Worm (Caenorhabditis elegans) whole organism, L3 larva: ENCODE measurements around the gene gos-28.

Experiments used
- R02D3.7 ChIP-seq: fragments of 150-350 bp; optimal IDR thresholded peaks from 2 replicates; lab custom pipeline; 2014; ENCODE audit warnings: missing biosample characterization, missing genetic modification characterization
- ZK546.5 ChIP-seq: sonication (generic microtip); optimal IDR thresholded peaks from 2 replicates; lab custom pipeline; 2017; ENCODE audit warnings: missing biosample characterization, missing genetic modification characterization
- aly-2 ChIP-seq: fragments of 150-350 bp; optimal IDR thresholded peaks from 2 replicates; lab custom pipeline; 2014; ENCODE audit warnings: missing biosample characterization, missing genetic modification characterization
- ama-1 ChIP-seq: fragments of 150-350 bp; optimal IDR thresholded peaks from 2 replicates; lab custom pipeline; 2018
- ceh-16 ChIP-seq: sonication (generic microtip); optimal IDR thresholded peaks from 2 replicates; lab custom pipeline; 2017; ENCODE audit warnings: missing biosample characterization, missing genetic modification characterization
- ceh-28 ChIP-seq: fragments of 150-350 bp; optimal IDR thresholded peaks from 2 replicates; lab custom pipeline; 2014; ENCODE audit warnings: missing biosample characterization, missing genetic modification reagents, missing genetic modification characterization
- ceh-82 ChIP-seq: fragments of 150-350 bp; optimal IDR thresholded peaks from 2 replicates; lab custom pipeline; 2014; ENCODE audit warnings: missing biosample characterization, missing genetic modification characterization
- ceh-9 ChIP-seq: sonication (generic microtip); optimal IDR thresholded peaks from 2 replicates; lab custom pipeline; 2018; ENCODE audit warnings: missing biosample characterization, missing genetic modification characterization
- daf-12 ChIP-seq: fragments of 150-350 bp; optimal IDR thresholded peaks from 2 replicates; lab custom pipeline; 2014; ENCODE audit warnings: missing biosample characterization, missing genetic modification reagents, missing genetic modification characterization
- egl-27 ChIP-seq: sonication (generic microtip); optimal IDR thresholded peaks from 4 replicates; lab custom pipeline; 2017; ENCODE audit warnings: missing biosample characterization, missing genetic modification reagents, missing genetic modification characterization
- egl-5 ChIP-seq: fragments of 150-350 bp; optimal IDR thresholded peaks from 2 replicates; lab custom pipeline; 2017; ENCODE audit warnings: missing biosample characterization, missing genetic modification reagents, missing genetic modification characterization, inconsistent platforms
- elt-1 ChIP-seq: fragments of 150-350 bp; optimal IDR thresholded peaks from 2 replicates; lab custom pipeline; 2014; ENCODE audit warnings: missing biosample characterization, missing genetic modification characterization
- elt-2 ChIP-seq: sonication (generic microtip); optimal IDR thresholded peaks from 2 replicates; lab custom pipeline; 2016; ENCODE audit warnings: missing genetic modification reagents, mild to moderate bottlenecking, missing genetic modification characterization, missing compliant biosample characterization
- elt-3 ChIP-seq, 3 experiments: fragments of 150-350 bp in 1 of 3; sonication (generic microtip) in 2 of 3; optimal IDR thresholded peaks; 2 replicates in 2 of 3; 4 replicates in 1 of 3; lab custom pipeline; 2014 to 2017; ENCODE audit warnings: missing biosample characterization in 3 of 3, missing genetic modification characterization in 3 of 3
- eor-1 ChIP-seq, 2 experiments: fragments of 150-350 bp; optimal IDR thresholded peaks; 2 replicates each; lab custom pipeline; 2014 to 2018; ENCODE audit warnings: missing biosample characterization in 2 of 2, missing genetic modification characterization in 2 of 2
- fkh-10 ChIP-seq: sonication (generic microtip); optimal IDR thresholded peaks from 2 replicates; lab custom pipeline; 2017; ENCODE audit warnings: missing biosample characterization, missing genetic modification reagents, missing genetic modification characterization
- fkh-2 ChIP-seq: fragments of 150-350 bp; optimal IDR thresholded peaks from 2 replicates; lab custom pipeline; 2014; ENCODE audit warnings: missing biosample characterization, missing genetic modification reagents, missing genetic modification characterization
- fos-1 ChIP-seq: fragments of 150-350 bp; optimal IDR thresholded peaks from 2 replicates; lab custom pipeline; 2014; ENCODE audit warnings: missing biosample characterization, missing genetic modification characterization
- hmg-11 ChIP-seq: sonication (generic microtip); optimal IDR thresholded peaks from 2 replicates; lab custom pipeline; 2016; ENCODE audit warnings: missing genetic modification characterization, missing compliant biosample characterization
- jun-1 ChIP-seq: fragments of 150-350 bp; optimal IDR thresholded peaks from 2 replicates; lab custom pipeline; 2014; ENCODE audit warnings: missing biosample characterization, missing genetic modification reagents, missing genetic modification characterization
- lin-15B ChIP-seq: fragments of 150-350 bp; optimal IDR thresholded peaks from 2 replicates; lab custom pipeline; 2014; ENCODE audit warnings: missing biosample characterization, missing genetic modification characterization
- lin-39 ChIP-seq: fragments of 150-350 bp; optimal IDR thresholded peaks from 2 replicates; lab custom pipeline; 2018; ENCODE audit warnings: missing biosample characterization, missing genetic modification reagents, missing genetic modification characterization
- lsy-12 ChIP-seq: sonication (generic microtip); optimal IDR thresholded peaks from 2 replicates; lab custom pipeline; 2016; ENCODE audit warnings: mild to moderate bottlenecking, missing genetic modification characterization, missing compliant biosample characterization
- mdl-1 ChIP-seq: fragments of 150-350 bp; optimal IDR thresholded peaks from 2 replicates; lab custom pipeline; 2014; ENCODE audit warnings: missing biosample characterization, missing genetic modification characterization
- mml-1 ChIP-seq: fragments of 150-350 bp; sonication (generic microtip); optimal IDR thresholded peaks from 3 replicates; lab custom pipeline; 2014; ENCODE audit warnings: missing biosample characterization, missing genetic modification characterization
- nfya-1 ChIP-seq: sonication (generic microtip); optimal IDR thresholded peaks from 2 replicates; lab custom pipeline; 2017; ENCODE audit warnings: missing genetic modification characterization, mild to moderate bottlenecking, missing compliant biosample characterization, antibody characterized with exemption, moderate library complexity; ENCODE audit not compliant: insufficient read depth
- nhr-11 ChIP-seq: fragments of 150-350 bp; optimal IDR thresholded peaks from 2 replicates; lab custom pipeline; 2014; ENCODE audit warnings: missing biosample characterization, missing genetic modification characterization
- nhr-12 ChIP-seq: fragments of 150-350 bp; optimal IDR thresholded peaks from 2 replicates; lab custom pipeline; 2014; ENCODE audit warnings: missing biosample characterization, missing genetic modification characterization
- nhr-23 ChIP-seq: fragments of 150-350 bp; optimal IDR thresholded peaks from 2 replicates; lab custom pipeline; 2014; ENCODE audit warnings: missing biosample characterization, missing genetic modification reagents, missing genetic modification characterization
- nhr-237 ChIP-seq: fragments of 150-350 bp; optimal IDR thresholded peaks from 2 replicates; lab custom pipeline; 2014; ENCODE audit warnings: missing biosample characterization, missing genetic modification characterization
- nhr-25 ChIP-seq: sonication (generic microtip); optimal IDR thresholded peaks from 2 replicates; lab custom pipeline; 2017; ENCODE audit warnings: missing biosample characterization, missing genetic modification characterization
- nhr-28 ChIP-seq: fragments of 150-350 bp; optimal IDR thresholded peaks from 2 replicates; lab custom pipeline; 2014; ENCODE audit warnings: missing biosample characterization, missing genetic modification characterization
- nhr-43 ChIP-seq: sonication (generic microtip); optimal IDR thresholded peaks from 2 replicates; lab custom pipeline; 2016; ENCODE audit warnings: mild to moderate bottlenecking, missing genetic modification characterization, missing compliant biosample characterization; ENCODE audit not compliant: poor library complexity, severe bottlenecking
- nhr-67 ChIP-seq: fragments of 150-350 bp; optimal IDR thresholded peaks from 2 replicates; lab custom pipeline; 2014; ENCODE audit warnings: missing biosample characterization, missing genetic modification characterization
- nhr-76 ChIP-seq: fragments of 150-350 bp; sonication (generic microtip); optimal IDR thresholded peaks from 5 replicates; lab custom pipeline; 2014; ENCODE audit warnings: missing biosample characterization, missing genetic modification characterization
- nhr-77 ChIP-seq: fragments of 150-350 bp; optimal IDR thresholded peaks from 2 replicates; lab custom pipeline; 2014; ENCODE audit warnings: missing biosample characterization, missing genetic modification characterization
- pha-4 ChIP-seq: fragments of 150-350 bp; optimal IDR thresholded peaks from 2 replicates; lab custom pipeline; 2014; ENCODE audit warnings: missing biosample characterization, missing genetic modification reagents, missing genetic modification characterization
- pqm-1 ChIP-seq: fragments of 150-350 bp; optimal IDR thresholded peaks from 2 replicates; lab custom pipeline; 2017; ENCODE audit warnings: missing biosample characterization, missing genetic modification characterization, inconsistent platforms
- sea-2 ChIP-seq: fragments of 150-350 bp; sonication (generic microtip); optimal IDR thresholded peaks from 4 replicates; lab custom pipeline; 2014; ENCODE audit warnings: missing biosample characterization, missing genetic modification reagents, missing genetic modification characterization
- skn-1 ChIP-seq: fragments of 150-350 bp; optimal IDR thresholded peaks from 2 replicates; lab custom pipeline; 2014; ENCODE audit warnings: missing biosample characterization, missing genetic modification characterization
- snpc-4 ChIP-seq: fragments of 150-350 bp; optimal IDR thresholded peaks from 2 replicates; lab custom pipeline; 2014; ENCODE audit warnings: missing biosample characterization, missing genetic modification characterization
- tbx-2 ChIP-seq: sonication (generic microtip); optimal IDR thresholded peaks from 2 replicates; lab custom pipeline; 2016; ENCODE audit warnings: mild to moderate bottlenecking, missing genetic modification characterization, missing compliant biosample characterization
- unc-39 ChIP-seq: sonication (generic microtip); optimal IDR thresholded peaks from 4 replicates; lab custom pipeline; 2017; ENCODE audit warnings: missing biosample characterization, missing genetic modification characterization
- unc-62 ChIP-seq: fragments of 150-350 bp; sonication (generic microtip); optimal IDR thresholded peaks from 4 replicates; lab custom pipeline; 2014; ENCODE audit warnings: missing biosample characterization, missing genetic modification reagents, missing genetic modification characterization
- zag-1 ChIP-seq: fragments of 150-350 bp; optimal IDR thresholded peaks from 2 replicates; lab custom pipeline; 2014; ENCODE audit warnings: missing biosample characterization, missing genetic modification characterization
- ztf-11 ChIP-seq: fragments of 150-350 bp; optimal IDR thresholded peaks from 2 replicates; lab custom pipeline; 2014; ENCODE audit warnings: missing biosample characterization, missing genetic modification characterization
- ztf-4 ChIP-seq: fragments of 150-350 bp; optimal IDR thresholded peaks from 2 replicates; lab custom pipeline; 2014; ENCODE audit warnings: missing biosample characterization, missing genetic modification characterization

gos-28 gene

DNA sequence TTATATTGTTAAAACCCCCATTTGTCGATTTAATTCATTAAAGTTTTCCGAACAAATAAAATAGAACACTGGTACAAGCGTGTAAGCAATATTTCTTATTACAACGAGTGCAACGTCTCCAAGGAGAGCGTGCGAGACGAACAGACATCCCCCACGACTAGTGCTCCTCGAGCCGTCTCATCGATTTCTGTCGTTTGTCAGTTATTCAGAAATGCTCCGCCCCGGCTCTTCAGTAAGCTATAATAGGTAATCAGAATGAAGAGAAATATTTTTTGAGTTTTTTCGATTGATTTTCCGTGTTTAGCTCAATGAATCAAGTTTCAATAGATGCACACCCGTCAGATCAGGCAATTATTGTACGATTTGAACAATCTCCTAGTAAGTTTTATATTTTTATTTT is 10.3 kb downstream of the gos-28 start, which contains the start of gene kap-1:
TSS of gene kap-1 (plus strand) at position 143 of the 400 bp plus-strand sequence.
- TF ChIP-seq hmg-11 (tag; lab: Kevin White, UChicago) (peak; percentile 7), aly-2 (tag; lab: Kevin White, UChicago) (no peak), daf-12 (tag; lab: Kevin White, UChicago) (no peak), nhr-237 (tag; lab: Kevin White, UChicago) (no peak), ama-1 (lab: Kevin White, UChicago) (peak; percentile 90), nfya-1 (peak; percentile 33), nhr-28 (tag; lab: Kevin White, UChicago) (no peak), pha-4 (tag; lab: Kevin White, UChicago) (no peak), ceh-16 (tag; lab: Kevin White, UChicago) (no peak), pqm-1 (tag; lab: Kevin White, UChicago) (no peak), nhr-76 (tag; lab: Kevin White, UChicago) (no peak), lsy-12 (tag; lab: Kevin White, UChicago) (peak; percentile 56), unc-62 (GFP tag; lab: Kevin White, UChicago) (no peak), nhr-43 (tag; lab: Kevin White, UChicago) (peak; percentile 40), elt-2 (peak; percentile 11)
- TF ChIP-seq, all 47 proteins: peak for 6

DNA sequence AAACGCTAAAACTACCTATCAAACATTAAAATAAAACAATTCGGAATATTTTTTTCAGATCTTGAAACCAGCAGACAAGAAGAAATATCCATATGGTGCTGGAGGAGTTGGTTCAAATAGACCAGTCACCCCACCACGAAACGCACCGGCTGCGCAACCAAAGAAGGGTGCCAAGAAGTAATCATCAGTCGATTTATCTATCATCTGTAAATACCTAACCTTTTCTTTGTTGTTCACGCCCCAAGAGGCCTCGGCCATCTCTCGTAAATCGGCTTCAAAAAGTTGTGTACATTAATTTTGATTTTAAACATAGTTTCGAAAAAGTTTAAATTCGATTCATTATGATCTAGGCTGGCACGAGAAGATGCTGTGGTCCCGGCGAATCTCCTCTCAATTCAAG is 11.0 kb downstream of the gos-28 start:
- TF ChIP-seq R02D3.7 (tag; lab: Kevin White, UChicago) (no peak), ama-1 (lab: Kevin White, UChicago) (peak; percentile 53), lin-15B (tag; lab: Kevin White, UChicago) (no peak), elt-1 (no peak), ZK546.5 (no peak), fos-1 (no peak), ceh-9 (tag; lab: Kevin White, UChicago) (no peak)

DNA sequence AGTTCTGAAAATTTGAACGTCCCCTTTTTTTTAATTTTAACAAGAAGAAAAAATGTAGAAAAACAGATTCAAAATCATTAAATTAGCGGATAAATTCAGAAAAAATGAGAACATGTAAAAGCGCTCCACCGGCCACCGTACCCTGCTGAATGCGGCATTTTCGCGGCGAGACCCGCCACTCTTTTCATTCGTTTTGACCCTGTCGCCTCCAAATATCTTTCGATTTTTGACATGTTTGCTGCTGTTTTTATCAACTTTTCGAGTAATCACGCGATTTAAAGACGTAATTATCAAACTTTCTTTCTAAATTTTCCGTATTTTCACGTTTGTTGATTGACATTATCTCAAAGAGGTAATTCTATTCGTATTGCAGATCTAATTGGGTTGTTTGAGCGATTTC is 12.8 kb downstream of the gos-28 start, which contains the start of gene gsp-2:
TSS of gene gsp-2 (plus strand) at position 374 of the 400 bp plus-strand sequence.
- TF ChIP-seq mdl-1 (tag; lab: Kevin White, UChicago): no peak
- TF ChIP-seq hmg-11 (tag; lab: Kevin White, UChicago): peak; percentile 34
- TF ChIP-seq ZK546.5: peak; percentile 56
- no peak for TF ChIP-seq nhr-76 (tag; lab: Kevin White, UChicago)
- TF ChIP-seq lin-39 (tag; lab: Kevin White, UChicago): peak; percentile 80
- no peak for TF ChIP-seq nhr-237 (tag; lab: Kevin White, UChicago)
- TF ChIP-seq egl-5 (tag; lab: Kevin White, UChicago): peak; percentile 67
- no peak for TF ChIP-seq fos-1
- TF ChIP-seq ztf-4 (tag; lab: Kevin White, UChicago): no peak
- no peak for TF ChIP-seq aly-2 (tag; lab: Kevin White, UChicago)
- TF ChIP-seq tbx-2 (tag; lab: Kevin White, UChicago): no peak
- no peak for TF ChIP-seq elt-1
- no peak for TF ChIP-seq nhr-28 (tag; lab: Kevin White, UChicago)
- peak; percentile 91 for TF ChIP-seq nfya-1
- peak; percentile 88 for TF ChIP-seq nhr-23 (tag; lab: Kevin White, UChicago)
- TF ChIP-seq egl-27 (tag; lab: Kevin White, UChicago): no peak
- peak; percentile 93 for TF ChIP-seq lin-15B (tag; lab: Kevin White, UChicago)
- no peak for TF ChIP-seq nhr-67 (tag; lab: Kevin White, UChicago)
- peak; percentile 46 for TF ChIP-seq lsy-12 (tag; lab: Kevin White, UChicago)
- no peak for TF ChIP-seq ztf-11
- no peak for TF ChIP-seq mml-1 (tag; lab: Kevin White, UChicago)
- no peak for TF ChIP-seq nhr-77 (tag; lab: Kevin White, UChicago)
- peak; percentile 57 for TF ChIP-seq pqm-1 (tag; lab: Kevin White, UChicago)
- no peak for TF ChIP-seq ceh-82 (tag; lab: Kevin White, UChicago)
- TF ChIP-seq ama-1 (lab: Kevin White, UChicago): peak; percentile 52
- peak; percentile 52 for TF ChIP-seq R02D3.7 (tag; lab: Kevin White, UChicago)
- no peak for TF ChIP-seq ceh-16 (tag; lab: Kevin White, UChicago)
- no peak for TF ChIP-seq eor-1 (tag; optimal IDR thresholded peaks at IDR 0.05; lab: Kevin White, UChicago)
- no peak for TF ChIP-seq fkh-2 (tag; lab: Kevin White, UChicago)
- TF ChIP-seq skn-1 (tag; lab: Kevin White, UChicago): no peak
- no peak for TF ChIP-seq unc-62 (GFP tag; lab: Kevin White, UChicago)
- peak; percentile 62 for TF ChIP-seq snpc-4 (tag; lab: Kevin White, UChicago)
- no peak for TF ChIP-seq nhr-11
- no peak for TF ChIP-seq fkh-10 (GFP tag; lab: Kevin White, UChicago)
- TF ChIP-seq sea-2 (GFP tag; lab: Kevin White, UChicago): no peak
- TF ChIP-seq nhr-12 (tag; lab: Kevin White, UChicago): no peak
- TF ChIP-seq ceh-28 (tag; lab: Kevin White, UChicago): no peak
- TF ChIP-seq daf-12 (tag; lab: Kevin White, UChicago): no peak
- peak; percentile 29 for TF ChIP-seq jun-1 (tag; lab: Kevin White, UChicago)
- TF ChIP-seq elt-3 (tag; optimal IDR thresholded peaks at IDR 0.05; lab: Kevin White, UChicago): no peak
- no peak for TF ChIP-seq zag-1 (tag; lab: Kevin White, UChicago)
- peak; percentile 86 for TF ChIP-seq pha-4 (tag; lab: Kevin White, UChicago)
- peak; percentile 65 for TF ChIP-seq elt-2
- no peak for TF ChIP-seq ceh-9 (tag; lab: Kevin White, UChicago)
- TF ChIP-seq nhr-25 (tag; lab: Kevin White, UChicago): peak; percentile 51
- TF ChIP-seq nhr-43 (tag; lab: Kevin White, UChicago): no peak
- TF ChIP-seq unc-39: no peak
- TF ChIP-seq, all 47 proteins: peak for 16
